Worm (Caenorhabditis elegans) whole organism, L4 larva: Measurements from ENCODE around the gene R05G6.4.

ENCODE experiments used
- lin-15B ChIP-seq: fragments of 150-350 bp; sonication (generic microtip); optimal IDR thresholded peaks from 3 replicates; lab custom pipeline; 2014; ENCODE audit warnings: missing biosample characterization, missing genetic modification characterization
- lir-3 ChIP-seq: sonication (generic microtip); optimal IDR thresholded peaks from 2 replicates; lab custom pipeline; 2016; ENCODE audit warnings: mild to moderate bottlenecking, missing genetic modification characterization, missing compliant biosample characterization
- nhr-77 ChIP-seq: fragments of 150-350 bp; optimal IDR thresholded peaks from 2 replicates; lab custom pipeline; 2014; ENCODE audit warnings: missing biosample characterization, missing genetic modification characterization
- unc-39 ChIP-seq: sonication (generic microtip); optimal IDR thresholded peaks from 2 replicates; lab custom pipeline; 2017; ENCODE audit warnings: missing biosample characterization, missing genetic modification characterization
- vab-7 ChIP-seq: fragments of 200-800 bp; sonication (Bioruptor generic); IDR thresholded peaks from 2 replicates; pipeline ENCODE4 v1.3.6; 2022; ENCODE audit warnings: missing genetic modification reagents, missing genetic modification characterization, missing compliant biosample characterization
- zag-1 ChIP-seq: fragments of 150-350 bp; optimal IDR thresholded peaks from 2 replicates; lab custom pipeline; 2014; ENCODE audit warnings: missing biosample characterization, missing genetic modification characterization

DNA sequence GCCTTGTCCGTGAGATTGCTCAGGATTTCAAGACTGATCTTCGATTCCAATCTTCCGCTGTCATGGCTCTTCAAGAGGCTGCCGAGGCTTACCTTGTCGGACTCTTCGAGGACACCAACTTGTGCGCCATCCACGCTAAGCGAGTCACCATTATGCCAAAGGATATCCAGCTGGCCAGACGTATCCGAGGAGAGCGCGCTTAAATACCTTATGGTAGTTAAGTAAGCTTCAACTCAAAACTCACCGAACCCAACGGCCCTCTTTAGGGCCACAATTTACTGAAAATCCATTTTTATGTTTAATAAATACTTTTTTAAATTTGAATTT, 24.6 kb upstream of the R05G6.4 start:
- no peak for TF ChIP-seq vab-7 (GFP tag; lab: Robert Waterston, UW)
- no peak for TF ChIP-seq unc-39
- no peak for TF ChIP-seq lir-3 (tag; lab: Kevin White, UChicago)
- TF ChIP-seq nhr-77 (tag; lab: Kevin White, UChicago): no peak
- TF ChIP-seq lin-15B (tag; lab: Kevin White, UChicago): no peak
- no peak for TF ChIP-seq zag-1 (tag; lab: Kevin White, UChicago)
